Worm (Caenorhabditis elegans) whole organism, L2 larva: ENCODE data around the gene D2023.1.
A peak's percentile ranks its signal among the peaks of the same experiment; 100 is the strongest.

Experiments
- C34F6.9 ChIP-seq: fragments of 150-350 bp; optimal IDR thresholded peaks from 2 replicates; lab custom pipeline; 2014; ENCODE audit warnings: missing biosample characterization, missing genetic modification characterization
- F13H6.1 ChIP-seq: sonication (generic microtip); optimal IDR thresholded peaks from 2 replicates; lab custom pipeline; 2016; ENCODE audit warnings: missing genetic modification characterization, missing compliant biosample characterization
- R02D3.7 ChIP-seq: fragments of 150-350 bp; optimal IDR thresholded peaks from 2 replicates; lab custom pipeline; 2014; ENCODE audit warnings: missing biosample characterization, missing genetic modification characterization
- Y55F3AM.14 ChIP-seq: fragments of 200-800 bp; sonication (Bioruptor generic); optimal IDR thresholded peaks from 2 replicates; lab custom pipeline; 2018; ENCODE audit warnings: mild to moderate bottlenecking, missing genetic modification characterization, missing compliant biosample characterization
- ZK546.5 ChIP-seq: sonication (generic microtip); optimal IDR thresholded peaks from 2 replicates; lab custom pipeline; 2017; ENCODE audit warnings: missing biosample characterization, missing genetic modification characterization
- aly-2 ChIP-seq: fragments of 150-350 bp; optimal IDR thresholded peaks from 2 replicates; lab custom pipeline; 2014; ENCODE audit warnings: missing biosample characterization, missing genetic modification characterization
- ama-1 ChIP-seq: fragments of 150-350 bp; optimal IDR thresholded peaks from 2 replicates; lab custom pipeline; 2018; ENCODE audit warnings: inconsistent platforms
- blmp-1 ChIP-seq: sonication (generic microtip); optimal IDR thresholded peaks from 2 replicates; lab custom pipeline; 2017; ENCODE audit warnings: missing genetic modification characterization, mild to moderate bottlenecking, missing compliant biosample characterization, antibody characterized with exemption, moderate library complexity; ENCODE audit not compliant: insufficient read depth
- ceh-16 ChIP-seq: fragments of 150-350 bp; optimal IDR thresholded peaks from 2 replicates; lab custom pipeline; 2014; ENCODE audit warnings: missing biosample characterization, missing genetic modification characterization
- ceh-82 ChIP-seq: fragments of 150-350 bp; optimal IDR thresholded peaks from 2 replicates; lab custom pipeline; 2014; ENCODE audit warnings: missing biosample characterization, missing genetic modification characterization
- crh-2 ChIP-seq: sonication (generic microtip); optimal IDR thresholded peaks from 2 replicates; lab custom pipeline; 2017; ENCODE audit warnings: missing biosample characterization, missing genetic modification characterization
- dmd-4 ChIP-seq: sonication (generic microtip); optimal IDR thresholded peaks from 2 replicates; lab custom pipeline; 2017; ENCODE audit warnings: missing biosample characterization, missing genetic modification characterization
- egl-27 ChIP-seq: sonication (generic microtip); optimal IDR thresholded peaks from 3 replicates; lab custom pipeline; 2017; ENCODE audit warnings: missing biosample characterization, missing genetic modification reagents, missing genetic modification characterization
- elt-1 ChIP-seq: fragments of 150-350 bp; optimal IDR thresholded peaks from 2 replicates; lab custom pipeline; 2014; ENCODE audit warnings: missing biosample characterization, missing genetic modification characterization
- fos-1 ChIP-seq: fragments of 150-350 bp; optimal IDR thresholded peaks from 2 replicates; lab custom pipeline; 2014; ENCODE audit warnings: missing biosample characterization, missing genetic modification characterization
- lin-11 ChIP-seq: fragments of 150-350 bp; sonication (generic microtip); optimal IDR thresholded peaks from 2 replicates; lab custom pipeline; 2014; ENCODE audit warnings: missing biosample characterization, missing genetic modification characterization, inconsistent platforms, mixed read lengths
- lin-13 ChIP-seq: fragments of 150-350 bp; optimal IDR thresholded peaks from 2 replicates; lab custom pipeline; 2014; ENCODE audit warnings: missing biosample characterization, missing genetic modification reagents, missing genetic modification characterization
- lin-39 ChIP-seq: fragments of 150-350 bp; optimal IDR thresholded peaks from 2 replicates; lab custom pipeline; 2014; ENCODE audit warnings: missing biosample characterization, missing genetic modification reagents, missing genetic modification characterization
- lsy-2 ChIP-seq, 2 experiments: fragments of 150-350 bp in 1 of 2; sonication (generic microtip) in 1 of 2; optimal IDR thresholded peaks; 2 replicates each; lab custom pipeline; 2014 to 2017; ENCODE audit warnings: missing biosample characterization in 2 of 2, missing genetic modification characterization in 2 of 2
- mab-5 ChIP-seq: fragments of 150-350 bp; optimal IDR thresholded peaks from 2 replicates; lab custom pipeline; 2014; ENCODE audit warnings: missing biosample characterization, missing genetic modification characterization
- mbf-1 ChIP-seq: sonication (generic microtip); optimal IDR thresholded peaks from 2 replicates; lab custom pipeline; 2017; ENCODE audit warnings: missing biosample characterization, missing genetic modification characterization
- nhr-11 ChIP-seq: fragments of 150-350 bp; optimal IDR thresholded peaks from 2 replicates; lab custom pipeline; 2014; ENCODE audit warnings: missing biosample characterization, missing genetic modification characterization
- nhr-129 ChIP-seq: fragments of 150-350 bp; optimal IDR thresholded peaks from 2 replicates; lab custom pipeline; 2014; ENCODE audit warnings: missing biosample characterization, missing genetic modification characterization
- nhr-21 ChIP-seq: fragments of 150-350 bp; optimal IDR thresholded peaks from 2 replicates; lab custom pipeline; 2014; ENCODE audit warnings: missing biosample characterization, missing genetic modification characterization
- nhr-237 ChIP-seq: fragments of 150-350 bp; optimal IDR thresholded peaks from 2 replicates; lab custom pipeline; 2014; ENCODE audit warnings: missing biosample characterization, missing genetic modification characterization
- nhr-25 ChIP-seq: fragments of 150-350 bp; sonication (generic microtip); optimal IDR thresholded peaks from 3 replicates; lab custom pipeline; 2014; ENCODE audit warnings: missing biosample characterization, missing genetic modification characterization
- nhr-6 ChIP-seq: fragments of 150-350 bp; optimal IDR thresholded peaks from 2 replicates; lab custom pipeline; 2014; ENCODE audit warnings: missing biosample characterization, missing genetic modification characterization
- nhr-77 ChIP-seq: fragments of 150-350 bp; optimal IDR thresholded peaks from 2 replicates; lab custom pipeline; 2014; ENCODE audit warnings: missing biosample characterization, missing genetic modification characterization
- sem-4 ChIP-seq: fragments of 150-350 bp; optimal IDR thresholded peaks from 2 replicates; lab custom pipeline; 2014; ENCODE audit warnings: missing biosample characterization, missing genetic modification reagents, missing genetic modification characterization
- sma-3 ChIP-seq: sonication (generic microtip); optimal IDR thresholded peaks from 2 replicates; lab custom pipeline; 2016; ENCODE audit warnings: missing genetic modification reagents, missing genetic modification characterization, missing compliant biosample characterization
- sma-9 ChIP-seq, 2 experiments: fragments of 150-350 bp in 1 of 2; sonication (generic microtip) in 1 of 2; optimal IDR thresholded peaks; 2 replicates each; lab custom pipeline; 2014 to 2016; ENCODE audit warnings: missing genetic modification characterization in 2 of 2, mild to moderate bottlenecking in 1 of 2, missing biosample characterization in 1 of 2, missing compliant biosample characterization in 1 of 2, missing genetic modification reagents in 1 of 2, moderate library complexity in 1 of 2
- snpc-4 ChIP-seq: fragments of 150-350 bp; optimal IDR thresholded peaks from 2 replicates; lab custom pipeline; 2014; ENCODE audit warnings: missing biosample characterization, missing genetic modification characterization
- unc-39 ChIP-seq: fragments of 150-350 bp; optimal IDR thresholded peaks from 2 replicates; lab custom pipeline; 2014; ENCODE audit warnings: missing biosample characterization, missing genetic modification characterization
- unc-55 ChIP-seq: fragments of 150-350 bp; sonication (generic microtip); optimal IDR thresholded peaks from 3 replicates; lab custom pipeline; 2014; ENCODE audit warnings: missing biosample characterization, missing genetic modification reagents, missing genetic modification characterization
- unc-62 ChIP-seq: fragments of 150-350 bp; optimal IDR thresholded peaks from 2 replicates; lab custom pipeline; 2014; ENCODE audit warnings: missing biosample characterization, missing genetic modification reagents, missing genetic modification characterization
- zag-1 ChIP-seq: fragments of 150-350 bp; optimal IDR thresholded peaks from 2 replicates; lab custom pipeline; 2014; ENCODE audit warnings: missing biosample characterization, missing genetic modification characterization
- ztf-1 ChIP-seq: fragments of 200-800 bp; sonication (Bioruptor generic); conservative IDR thresholded peaks from 2 replicates; pipeline ENCODE4 v1.3.6; 2022; ENCODE audit warnings: missing genetic modification characterization, missing compliant biosample characterization
- ztf-4 ChIP-seq: fragments of 150-350 bp; optimal IDR thresholded peaks from 2 replicates; lab custom pipeline; 2014; ENCODE audit warnings: missing biosample characterization, missing genetic modification characterization

Gene D2023.1

ce11 chrV:11844828-11845227 lies 55.5 kb downstream of the D2023.1 start (continued):
- TF ChIP-seq F13H6.1: peak; percentile 52
- TF ChIP-seq C34F6.9 (tag; lab: Kevin White, UChicago): peak; percentile 55
- no peak for TF ChIP-seq aly-2 (tag; lab: Kevin White, UChicago)
- no peak for TF ChIP-seq nhr-6
- no peak for TF ChIP-seq mab-5 (tag; lab: Kevin White, UChicago)
- TF ChIP-seq ceh-16 (tag; lab: Kevin White, UChicago): no peak
- TF ChIP-seq egl-27 (tag; lab: Kevin White, UChicago): no peak
- TF ChIP-seq unc-39 (tag; lab: Kevin White, UChicago): no peak
- no peak for TF ChIP-seq elt-1
- no peak for TF ChIP-seq zag-1 (tag; lab: Kevin White, UChicago)
- peak; percentile 3 for TF ChIP-seq sma-3 (GFP tag; lab: Kevin White, UChicago)
- TF ChIP-seq ama-1: no peak
- TF ChIP-seq unc-62 (GFP tag; lab: Kevin White, UChicago): no peak
- TF ChIP-seq nhr-11: no peak
- TF ChIP-seq ztf-4: no peak
- no peak for TF ChIP-seq nhr-77
- TF ChIP-seq, all 48 proteins: peak for 9

DNA sequence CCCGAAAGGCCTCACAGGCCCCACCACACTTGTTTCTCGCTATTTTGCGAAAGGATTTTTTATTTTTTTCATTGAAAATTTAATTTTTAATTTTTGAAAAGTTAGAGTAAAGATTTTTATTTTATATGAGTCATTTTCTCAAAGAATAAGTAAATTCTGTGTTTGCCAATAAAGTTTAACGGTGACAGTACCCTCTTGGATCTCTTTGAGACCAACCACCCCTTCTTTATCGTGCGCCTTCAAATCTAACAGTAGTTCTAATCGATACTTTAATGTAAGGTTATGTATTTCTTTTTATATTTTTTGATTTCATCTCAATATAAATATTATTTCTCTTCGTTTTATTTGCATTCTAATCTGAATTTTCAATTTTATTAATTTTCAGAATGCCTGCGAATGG lies 56.1 kb downstream of the D2023.1 start, which contains the start of gene hmp-1:
hmp-1 (plus strand) TSS at position 380 of the 400 bp plus-strand sequence.
- TF ChIP-seq lin-13: no peak
- no peak for TF ChIP-seq ztf-1 (GFP tag; lab: Robert Waterston, UW)
- no peak for TF ChIP-seq ama-1
- no peak for TF ChIP-seq sma-9 (GFP tag; optimal IDR thresholded peaks at IDR 0.05; lab: Kevin White, UChicago)
- no peak for TF ChIP-seq sma-9 (tag; optimal IDR thresholded peaks at IDR 0.05; lab: Kevin White, UChicago)
- no peak for TF ChIP-seq ZK546.5 (tag; lab: Kevin White, UChicago)
- TF ChIP-seq ceh-82 (tag; lab: Kevin White, UChicago): no peak
- no peak for TF ChIP-seq lin-11
- no peak for TF ChIP-seq nhr-21 (tag; lab: Kevin White, UChicago)
- no peak for TF ChIP-seq fos-1 (tag; lab: Kevin White, UChicago)
- TF ChIP-seq mbf-1 (tag; lab: Kevin White, UChicago): no peak
- TF ChIP-seq F13H6.1: no peak
- no peak for TF ChIP-seq zag-1 (tag; lab: Kevin White, UChicago)
- no peak for TF ChIP-seq snpc-4 (tag; lab: Kevin White, UChicago)
- TF ChIP-seq sem-4 (tag; lab: Kevin White, UChicago): no peak
- no peak for TF ChIP-seq sma-3 (GFP tag; lab: Kevin White, UChicago)

DNA sequence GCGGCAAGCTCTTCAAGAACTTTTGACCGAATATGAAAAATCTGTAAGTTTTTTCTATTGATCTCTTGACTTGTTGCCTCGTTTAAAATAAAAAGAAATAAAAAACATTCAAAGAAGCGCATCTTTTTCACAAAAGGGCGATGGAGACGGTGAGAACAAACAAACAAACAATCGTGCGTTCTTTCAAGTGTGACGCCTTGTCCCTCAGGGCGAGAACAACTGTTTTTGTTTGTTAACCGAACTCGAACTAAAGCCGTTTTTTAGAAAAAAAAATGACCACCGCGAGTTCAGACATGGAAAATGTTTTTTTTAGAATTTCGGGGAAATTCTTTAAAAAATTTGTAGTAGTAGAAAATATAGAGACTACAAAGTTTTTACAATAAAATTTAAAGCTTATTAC lies 57.6 kb downstream of the D2023.1 start:
- TF ChIP-seq nhr-25 (tag; lab: Kevin White, UChicago): no peak
- no peak for TF ChIP-seq C34F6.9 (tag; lab: Kevin White, UChicago)
- no peak for TF ChIP-seq zag-1 (tag; lab: Kevin White, UChicago)
- no peak for TF ChIP-seq sma-3 (GFP tag; lab: Kevin White, UChicago)
- TF ChIP-seq ceh-82 (tag; lab: Kevin White, UChicago): no peak
- TF ChIP-seq dmd-4: no peak
- no peak for TF ChIP-seq mab-5 (tag; lab: Kevin White, UChicago)
- TF ChIP-seq elt-1: no peak
- TF ChIP-seq ceh-16 (tag; lab: Kevin White, UChicago): no peak
- TF ChIP-seq ama-1: no peak
- no peak for TF ChIP-seq lin-39 (tag; lab: Kevin White, UChicago)
- TF ChIP-seq blmp-1: no peak
- TF ChIP-seq sem-4 (tag; lab: Kevin White, UChicago): no peak
- no peak for TF ChIP-seq egl-27 (tag; lab: Kevin White, UChicago)
- TF ChIP-seq lin-11: no peak
- TF ChIP-seq, all 48 proteins: peak for 0

DNA sequence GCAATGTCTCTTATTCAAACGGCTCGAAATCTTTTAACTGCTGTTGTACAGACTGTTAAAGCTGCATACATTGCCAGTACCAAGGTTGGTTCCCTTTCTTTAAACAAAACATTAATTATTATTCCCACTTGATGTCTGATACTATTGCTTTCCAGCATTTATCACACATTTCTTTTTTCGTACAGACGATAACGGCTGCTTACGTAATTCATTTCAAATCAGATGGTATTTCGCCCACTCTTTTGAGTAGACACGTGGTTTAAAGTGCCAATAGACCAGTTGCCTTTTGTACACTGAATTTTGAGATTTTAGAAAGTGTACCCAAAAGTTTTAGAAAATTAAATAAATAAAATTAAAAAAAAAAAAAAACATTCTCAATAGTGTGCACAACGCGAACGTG lies 60.1 kb downstream of the D2023.1 start:
- no peak for TF ChIP-seq nhr-129 (tag; lab: Kevin White, UChicago)
- TF ChIP-seq ztf-1 (GFP tag; lab: Robert Waterston, UW): no peak
- TF ChIP-seq fos-1 (tag; lab: Kevin White, UChicago): peak; percentile 57
- TF ChIP-seq lsy-2 (tag; optimal IDR thresholded peaks at IDR 0.05; lab: Kevin White, UChicago): no peak
- TF ChIP-seq R02D3.7 (tag; lab: Kevin White, UChicago): no peak
- no peak for TF ChIP-seq ama-1
- no peak for TF ChIP-seq mbf-1 (tag; lab: Kevin White, UChicago)
- peak; percentile 49 for TF ChIP-seq sma-9 (GFP tag; optimal IDR thresholded peaks at IDR 0.05; lab: Kevin White, UChicago)
- TF ChIP-seq sma-9 (tag; optimal IDR thresholded peaks at IDR 0.05; lab: Kevin White, UChicago): no peak
- TF ChIP-seq unc-55 (GFP tag; lab: Kevin White, UChicago): no peak
- TF ChIP-seq crh-2 (tag; lab: Kevin White, UChicago): peak; percentile 8
- no peak for TF ChIP-seq ceh-16 (tag; lab: Kevin White, UChicago)
- no peak for TF ChIP-seq nhr-237 (tag; lab: Kevin White, UChicago)
- no peak for TF ChIP-seq zag-1 (tag; lab: Kevin White, UChicago)
- no peak for TF ChIP-seq Y55F3AM.14 (GFP tag; lab: Kevin White, UChicago)
